Fruit fly (Drosophila melanogaster) whole organism, prepupa: ENCODE data around the gene CG5984.

ENCODE experiments used
- Blimp-1 ChIP-seq: fragments of 200-800 bp; sonication (Bioruptor generic); optimal IDR thresholded peaks from 3 replicates; lab custom pipeline; 2017; ENCODE audit warnings: missing biosample characterization, missing genetic modification characterization, mild to moderate bottlenecking, moderate library complexity, missing genetic modification reagents
- CG10631 ChIP-seq: fragments of 200-800 bp; sonication (Bioruptor generic); optimal IDR thresholded peaks from 2 replicates; lab custom pipeline; 2016; ENCODE audit warnings: missing biosample characterization, missing genetic modification characterization
- CG10669 ChIP-seq: fragments of 200-800 bp; sonication (Bioruptor generic); optimal IDR thresholded peaks from 3 replicates; lab custom pipeline; 2018; ENCODE audit warnings: missing biosample characterization, mild to moderate bottlenecking, missing genetic modification characterization, moderate library complexity
- CG11294 ChIP-seq: fragments of 200-800 bp; sonication (Bioruptor generic); IDR thresholded peaks from 2 replicates; pipeline ENCODE4 v1.3.6; 2022; ENCODE audit warnings: missing biosample characterization, missing genetic modification characterization
- CG1621 ChIP-seq: fragments of 200-800 bp; sonication (Bioruptor generic); optimal IDR thresholded peaks from 3 replicates; lab custom pipeline; 2018; ENCODE audit warnings: missing biosample characterization, mild to moderate bottlenecking, missing genetic modification characterization
- CG16779 ChIP-seq: fragments of 200-800 bp; sonication (Bioruptor generic); optimal IDR thresholded peaks from 3 replicates; lab custom pipeline; 2017; ENCODE audit warnings: missing biosample characterization, mild to moderate bottlenecking, missing genetic modification characterization
- CG3032 ChIP-seq: fragments of 200-800 bp; optimal IDR thresholded peaks from 2 replicates; lab custom pipeline; 2019; ENCODE audit warnings: missing biosample characterization, mild to moderate bottlenecking, missing genetic modification characterization, moderate library complexity
- CG32006 ChIP-seq: fragments of 200-800 bp; sonication (Bioruptor generic); optimal IDR thresholded peaks from 3 replicates; lab custom pipeline; 2017; ENCODE audit warnings: missing biosample characterization, mild to moderate bottlenecking, missing genetic modification characterization
- CG34406 ChIP-seq: fragments of 200-800 bp; sonication (Bioruptor generic); optimal IDR thresholded peaks from 3 replicates; lab custom pipeline; 2016; ENCODE audit warnings: missing biosample characterization, missing genetic modification characterization
- CG3919 ChIP-seq: fragments of 200-800 bp; sonication (Bioruptor generic); optimal IDR thresholded peaks from 3 replicates; lab custom pipeline; 2016; ENCODE audit warnings: missing biosample characterization, missing genetic modification characterization
- CG4318 ChIP-seq: fragments of 200-800 bp; sonication (Bioruptor generic); optimal IDR thresholded peaks from 3 replicates; lab custom pipeline; 2017; ENCODE audit warnings: missing biosample characterization, mild to moderate bottlenecking, missing genetic modification characterization
- CG6276 ChIP-seq: fragments of 200-800 bp; sonication (Bioruptor generic); optimal IDR thresholded peaks from 2 replicates; lab custom pipeline; 2017; ENCODE audit warnings: missing biosample characterization, mild to moderate bottlenecking, missing genetic modification characterization
- CG6792 ChIP-seq: fragments of 200-800 bp; sonication (Bioruptor generic); optimal IDR thresholded peaks from 3 replicates; lab custom pipeline; 2016; ENCODE audit warnings: missing biosample characterization, missing genetic modification characterization
- CG6808 ChIP-seq: fragments of 200-800 bp; sonication (Bioruptor generic); optimal IDR thresholded peaks from 3 replicates; lab custom pipeline; 2017; ENCODE audit warnings: missing biosample characterization, missing genetic modification characterization, mild to moderate bottlenecking, moderate library complexity, missing genetic modification reagents
- CG6854 ChIP-seq: fragments of 200-800 bp; sonication (Bioruptor generic); optimal IDR thresholded peaks from 2 replicates; lab custom pipeline; 2017; ENCODE audit warnings: missing biosample characterization, mild to moderate bottlenecking, missing genetic modification characterization
- CG8119 ChIP-seq: fragments of 200-800 bp; sonication (Bioruptor generic); IDR thresholded peaks from 3 replicates; pipeline ENCODE4 v1.3.6; 2022; ENCODE audit warnings: missing biosample characterization, missing genetic modification characterization
- CG8319 ChIP-seq: fragments of 200-800 bp; sonication (Bioruptor generic); optimal IDR thresholded peaks from 3 replicates; lab custom pipeline; 2016; ENCODE audit warnings: missing biosample characterization, missing genetic modification characterization
- Eip75B ChIP-seq: fragments of 200-800 bp; sonication (Bioruptor generic); optimal IDR thresholded peaks from 3 replicates; lab custom pipeline; 2016; ENCODE audit warnings: missing biosample characterization, missing genetic modification characterization
- Eip78C ChIP-seq: fragments of 200-800 bp; sonication (Bioruptor generic); peaks from one replicate; lab custom pipeline; 2016; ENCODE audit warnings: missing biosample characterization, missing genetic modification characterization
- Eip93F ChIP-seq: fragments of 200-800 bp; sonication (Bioruptor generic); optimal IDR thresholded peaks from 2 replicates; lab custom pipeline; 2016; ENCODE audit warnings: missing biosample characterization, mild to moderate bottlenecking, missing genetic modification characterization
- Hr38 ChIP-seq: sonication (Bioruptor generic); optimal IDR thresholded peaks from 2 replicates; lab custom pipeline; 2016; ENCODE audit warnings: missing biosample characterization, missing genetic modification characterization
- Met ChIP-seq: fragments of 200-800 bp; sonication (Bioruptor generic); optimal IDR thresholded peaks from 3 replicates; lab custom pipeline; 2016; ENCODE audit warnings: missing biosample characterization, missing genetic modification characterization
- Smox ChIP-seq: fragments of 200-800 bp; sonication (Bioruptor generic); optimal IDR thresholded peaks from 3 replicates; lab custom pipeline; 2016; ENCODE audit warnings: missing biosample characterization, missing genetic modification characterization
- Sox15 ChIP-seq: fragments of 200-800 bp; sonication (Bioruptor generic); optimal IDR thresholded peaks from 3 replicates; lab custom pipeline; 2016; ENCODE audit warnings: missing biosample characterization, missing genetic modification characterization
- dac ChIP-seq: fragments of 200-800 bp; sonication (Bioruptor generic); optimal IDR thresholded peaks from 2 replicates; lab custom pipeline; 2017; ENCODE audit warnings: missing biosample characterization, mild to moderate bottlenecking, missing genetic modification characterization
- dsx ChIP-seq: fragments of 200-800 bp; optimal IDR thresholded peaks from 3 replicates; lab custom pipeline; 2019; ENCODE audit warnings: missing biosample characterization, mild to moderate bottlenecking, missing genetic modification characterization, moderate library complexity; ENCODE audit not compliant: poor library complexity, severe bottlenecking
- lz ChIP-seq: fragments of 200-800 bp; sonication (Bioruptor generic); optimal IDR thresholded peaks from 3 replicates; lab custom pipeline; 2016; ENCODE audit warnings: missing biosample characterization, missing genetic modification characterization
- pdm3 ChIP-seq: fragments of 200-800 bp; sonication (Bioruptor generic); optimal IDR thresholded peaks from 3 replicates; lab custom pipeline; 2016; ENCODE audit warnings: missing biosample characterization, missing genetic modification characterization
- salr ChIP-seq, 2 experiments: fragments of 200-800 bp; sonication (Bioruptor generic); optimal IDR thresholded peaks; 3 replicates each; lab custom pipeline; 2016 to 2018; ENCODE audit warnings: missing biosample characterization in 2 of 2, missing genetic modification characterization in 2 of 2, mild to moderate bottlenecking in 1 of 2
- ss ChIP-seq, 2 experiments: fragments of 200-800 bp; sonication (Bioruptor generic); optimal IDR thresholded peaks; 2 replicates in 1 of 2; 3 replicates in 1 of 2; lab custom pipeline; 2017 to 2018; ENCODE audit warnings: mild to moderate bottlenecking in 2 of 2, missing biosample characterization in 2 of 2, missing genetic modification characterization in 2 of 2, moderate library complexity in 1 of 2
- svp ChIP-seq: fragments of 200-800 bp; sonication (Bioruptor generic); peaks from one replicate; lab custom pipeline; 2016; ENCODE audit warnings: missing biosample characterization, missing genetic modification characterization
- topi ChIP-seq: fragments of 200-800 bp; sonication (Bioruptor generic); optimal IDR thresholded peaks from 3 replicates; lab custom pipeline; 2016; ENCODE audit warnings: missing biosample characterization, missing genetic modification characterization
- vri ChIP-seq: fragments of 200-800 bp; sonication (Bioruptor generic); optimal IDR thresholded peaks from 3 replicates; lab custom pipeline; 2016; ENCODE audit warnings: missing biosample characterization, mild to moderate bottlenecking, missing genetic modification characterization

CG5984 gene

dm6 chr3R:27233398-27233797, 14.4 kb downstream of the CG5984 start, which contains the start of gene CG31068:
CG31068 (plus strand) TSS chr3R:27233698.
- TF ChIP-seq Met (GFP tag; lab: Kevin White, UChicago) = no peak
- TF ChIP-seq topi (GFP tag; lab: Kevin White, UChicago) = no peak

dm6 chr3R:27229368-27229767, 18.4 kb downstream of the CG5984 start, which contains the start of gene CG42814:
CG42814 (minus strand) TSS chr3R:27229468.
- no peak for TF ChIP-seq CG6808 (GFP tag; lab: Kevin White, UChicago)
- TF ChIP-seq lz (GFP tag; lab: Kevin White, UChicago) = no peak
- TF ChIP-seq CG1621 (tag; lab: Kevin White, UChicago) = no peak
- no peak for TF ChIP-seq CG8119 (GFP tag; lab: Robert Waterston, UW)
- TF ChIP-seq Sox15 (GFP tag; lab: Kevin White, UChicago) = no peak
- no peak for TF ChIP-seq vri (GFP tag; lab: Kevin White, UChicago)
- no peak for TF ChIP-seq CG8319 (GFP tag; lab: Kevin White, UChicago)
- no peak for TF ChIP-seq dsx (GFP tag; lab: Kevin White, UChicago)
- TF ChIP-seq CG4318 (GFP tag; lab: Kevin White, UChicago) = no peak
- TF ChIP-seq CG34406 (GFP tag; lab: Kevin White, UChicago) = no peak
- no peak for TF ChIP-seq pdm3 (GFP tag; lab: Kevin White, UChicago)
- no peak for TF ChIP-seq CG3032 (tag; lab: Kevin White, UChicago)
- no peak for TF ChIP-seq CG6792 (GFP tag; lab: Kevin White, UChicago)
- TF ChIP-seq CG10631 (GFP tag; lab: Kevin White, UChicago) = no peak
- TF ChIP-seq CG16779 = no peak
- TF ChIP-seq CG32006 (GFP tag; lab: Kevin White, UChicago) = no peak
- TF ChIP-seq Eip93F (GFP tag; lab: Kevin White, UChicago) = no peak
- no peak for TF ChIP-seq Smox (GFP tag; lab: Kevin White, UChicago)
- no peak for TF ChIP-seq CG10669 (GFP tag; lab: Kevin White, UChicago)
- TF ChIP-seq dac = no peak

- TF ChIP-seq Blimp-1 (no peak), CG1621 (tag; lab: Kevin White, UChicago) (peak; percentile 32)
- TF ChIP-seq, all 60 proteins: peak for 1
These were observed 19.4 kb downstream of the CG5984 start, which contains the start of gene CG42813 for dm6 chr3R:27228342-27228741. CG42813 (minus strand) TSS chr3R:27228561.

- TF ChIP-seq ss (GFP tag; optimal IDR thresholded peaks at IDR 0.05; lab: Kevin White, UChicago) (peak in 1 of 2 experiments; percentile 100), Met (GFP tag; lab: Kevin White, UChicago) (no peak), CG11294 (no peak), salr (GFP tag; optimal IDR thresholded peaks at IDR 0.05; lab: Kevin White, UChicago) (no peak), CG1621 (tag; lab: Kevin White, UChicago) (peak; percentile 30), Hr38 (no peak), dsx (GFP tag; lab: Kevin White, UChicago) (peak; percentile 14), Blimp-1 (peak; percentile 37), CG6792 (GFP tag; lab: Kevin White, UChicago) (no peak), CG6276 (GFP tag; lab: Kevin White, UChicago) (no peak), Eip75B (GFP tag; lab: Kevin White, UChicago) (no peak), CG3919 (no peak), Eip78C (GFP tag; lab: Kevin White, UChicago) (peak; percentile 65), Smox (GFP tag; lab: Kevin White, UChicago) (no peak), CG6854 (GFP tag; lab: Kevin White, UChicago) (peak; percentile 7), svp (GFP tag; lab: Kevin White, UChicago) (peak; percentile 56)
These were observed 21.6 kb downstream of the CG5984 start for dm6 chr3R:27226080-27226648.
